Fruit fly (Drosophila melanogaster): Measurements from ENCODE around the gene trh.

The trh gene

DNA sequence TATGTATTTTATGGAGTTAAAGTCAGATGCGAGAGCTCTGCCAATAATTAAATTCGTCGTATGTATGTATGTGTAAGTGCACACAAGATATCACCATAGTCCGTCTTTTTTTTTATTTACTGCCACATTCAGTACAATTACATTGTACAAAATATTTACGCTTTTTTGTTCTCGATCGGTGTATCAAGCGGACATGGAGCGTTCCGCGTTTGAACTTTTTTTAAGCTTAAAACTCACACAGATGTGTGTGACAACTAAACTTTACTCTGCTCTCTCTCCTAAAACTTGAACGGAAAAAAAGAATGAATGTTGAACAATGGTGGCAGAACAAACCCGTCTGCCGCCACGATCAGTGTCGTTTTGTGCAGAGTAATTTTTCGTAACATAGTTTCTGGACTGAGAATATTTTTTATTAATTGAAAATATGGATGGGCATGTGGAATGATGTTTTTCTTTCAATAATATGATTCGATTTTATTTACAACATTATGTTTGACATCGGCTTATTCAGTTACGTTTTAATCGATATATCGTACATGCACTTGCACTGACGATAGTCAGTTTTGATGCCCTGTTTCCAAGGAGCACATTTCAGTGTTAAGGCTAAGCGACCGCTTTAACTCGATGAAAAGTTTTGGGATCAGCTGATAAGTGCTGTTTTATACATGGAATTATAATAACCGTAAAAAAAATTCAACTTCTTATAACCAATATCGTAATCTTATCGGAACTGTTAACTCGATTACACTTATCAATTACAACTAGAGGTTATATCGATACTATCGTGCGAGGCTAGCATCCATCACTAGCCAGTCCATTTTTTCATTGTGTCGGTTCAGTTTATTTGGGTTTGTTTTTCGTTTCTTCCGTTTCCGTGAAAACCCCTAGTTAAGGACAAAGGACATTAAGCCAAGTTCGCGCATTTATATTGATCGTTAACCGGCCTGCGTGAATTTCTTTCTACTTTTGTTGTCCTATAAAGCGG is 45.5 kb downstream of the trh start, which contains the start of gene mth (continued):
- TF ChIP-seq CG7987 (GFP tag; optimal IDR thresholded peaks at IDR 0.05): no peak
- no peak for TF ChIP-seq nau (GFP tag; optimal IDR thresholded peaks at IDR 0.05)
- TF ChIP-seq Nf-YC (tag; optimal IDR thresholded peaks at IDR 0.05): peak; percentile 24
- peak; percentile 96 for TF ChIP-seq ssp (GFP tag; IDR thresholded peaks at IDR 0.05)
- TF ChIP-seq CG17186 (GFP tag; optimal IDR thresholded peaks at IDR 0.05): peak; percentile 73
- TF ChIP-seq NC2α (GFP tag; optimal IDR thresholded peaks at IDR 0.05): peak; percentile 33
- peak in 1 of 2 experiments; percentile 47 for TF ChIP-seq bsh (GFP tag; optimal IDR thresholded peaks at IDR 0.05)
- no peak for TF ChIP-seq hth (optimal IDR thresholded peaks at IDR 0.05)
- TF ChIP-seq ash1 (GFP tag; optimal IDR thresholded peaks at IDR 0.05): no peak
- TF ChIP-seq so (GFP tag; IDR thresholded peaks at IDR 0.05): no peak
- no peak for TF ChIP-seq CG12236 (GFP tag; optimal IDR thresholded peaks at IDR 0.05)
- TF ChIP-seq CG2678 (tag; optimal IDR thresholded peaks at IDR 0.05): peak; percentile 34
- no peak for TF ChIP-seq cad (GFP tag; optimal IDR thresholded peaks at IDR 0.05)
- TF ChIP-seq eve (GFP tag; optimal IDR thresholded peaks at IDR 0.05): peak in 1 of 2 experiments; percentile 72
- no peak for TF ChIP-seq C15 (GFP tag; IDR thresholded peaks at IDR 0.05)
- no peak for TF ChIP-seq wek (GFP tag; optimal IDR thresholded peaks at IDR 0.05)
- TF ChIP-seq Taf1 (GFP tag; IDR thresholded peaks at IDR 0.05): no peak; the same call in 1 of the 2 replicates
- TF ChIP-seq mirr (GFP tag; optimal IDR thresholded peaks at IDR 0.05): no peak
- TF ChIP-seq CG12391 (tag; optimal IDR thresholded peaks at IDR 0.05): peak; percentile 70
- no peak for TF ChIP-seq Rx (GFP tag; IDR thresholded peaks at IDR 0.05)
- no peak; the same call in 1 of the 2 replicates for TF ChIP-seq CG9215 (GFP tag; IDR thresholded peaks at IDR 0.05)
- TF ChIP-seq CoRest (tag; optimal IDR thresholded peaks at IDR 0.05): peak; percentile 66
- no peak for TF ChIP-seq schlank (tag; optimal IDR thresholded peaks at IDR 0.05)
- TF ChIP-seq TFAM (GFP tag; optimal IDR thresholded peaks at IDR 0.05): no peak
- TF ChIP-seq Mad (GFP tag; optimal IDR thresholded peaks at IDR 0.05): peak; percentile 43
- TF ChIP-seq br (optimal IDR thresholded peaks at IDR 0.05): no peak
- TF ChIP-seq gem (tag; optimal IDR thresholded peaks at IDR 0.05): peak; percentile 63
- TF ChIP-seq Asciz (GFP tag; optimal IDR thresholded peaks at IDR 0.05): no peak
- TF ChIP-seq ttk (GFP tag; IDR thresholded peaks at IDR 0.05): no peak
- peak; percentile 74; the same call in 1 of the 3 replicates for TF ChIP-seq CG11560 (tag; IDR thresholded peaks at IDR 0.05)
- TF ChIP-seq CG4424 (GFP tag; optimal IDR thresholded peaks at IDR 0.05): peak; percentile 38
- TF ChIP-seq hkb (optimal IDR thresholded peaks at IDR 0.05): no peak
- no peak for TF ChIP-seq hkb (GFP tag; IDR thresholded peaks at IDR 0.05)
- no peak for TF ChIP-seq salm (tag; optimal IDR thresholded peaks at IDR 0.05)
- peak; percentile 39 for TF ChIP-seq dmrt99B (tag; optimal IDR thresholded peaks at IDR 0.05)
- TF ChIP-seq CG12299 (tag; optimal IDR thresholded peaks at IDR 0.05): no peak
- TF ChIP-seq lola (GFP tag; optimal IDR thresholded peaks at IDR 0.05): peak in 2 of 3 experiments; percentile 25 to 32
- peak; percentile 26 for TF ChIP-seq zfh2 (GFP tag; optimal IDR thresholded peaks at IDR 0.05)
- TF ChIP-seq CG10543 (GFP tag; optimal IDR thresholded peaks at IDR 0.05): no peak
- TF ChIP-seq tx (GFP tag; optimal IDR thresholded peaks at IDR 0.05): peak; percentile 19
- TF ChIP-seq Doc2 (GFP tag; IDR thresholded peaks at IDR 0.05): no peak
- TF ChIP-seq CG2875 (GFP tag; optimal IDR thresholded peaks at IDR 0.05): no peak
- TF ChIP-seq CG3407 (GFP tag; optimal IDR thresholded peaks at IDR 0.05): peak; percentile 21
- TF ChIP-seq ems (GFP tag; optimal IDR thresholded peaks at IDR 0.05): peak; percentile 45
- TF ChIP-seq Bteb2 (GFP tag; optimal IDR thresholded peaks at IDR 0.05): no peak
- no peak for TF ChIP-seq Dfd (GFP tag; optimal IDR thresholded peaks at IDR 0.05)
- peak; percentile 48 for TF ChIP-seq CG17829 (tag; optimal IDR thresholded peaks at IDR 0.05)
- TF ChIP-seq CG18476 (GFP tag; optimal IDR thresholded peaks at IDR 0.05): peak; percentile 16
- TF ChIP-seq insv (GFP tag; optimal IDR thresholded peaks at IDR 0.05): peak in 1 of 2 experiments; percentile 79
